Worm (Caenorhabditis elegans) whole organism, young adult: ENCODE measurements around the gene clec-165.

Experiments used
- B0019.2 ChIP-seq: fragments of 200-800 bp; sonication (Bioruptor generic); conservative IDR thresholded peaks from 2 replicates; pipeline ENCODE4 v1.3.6; 2022; ENCODE audit warnings: missing genetic modification reagents, missing genetic modification characterization, missing compliant biosample characterization
- B0035.1 ChIP-seq: sonication (generic microtip); optimal IDR thresholded peaks from 2 replicates; lab custom pipeline; 2016; ENCODE audit warnings: missing genetic modification characterization, mild to moderate bottlenecking, missing compliant biosample characterization, missing genotype, missing genetic modification reagents
- B0261.1 ChIP-seq: sonication (generic microtip); optimal IDR thresholded peaks from 2 replicates; lab custom pipeline; 2016; ENCODE audit warnings: mild to moderate bottlenecking, missing genetic modification characterization, moderate library complexity, missing compliant biosample characterization
- B0336.3 ChIP-seq: fragments of 200-800 bp; sonication (Bioruptor generic); IDR thresholded peaks from 2 replicates; pipeline ENCODE4 v1.3.6; 2022; ENCODE audit warnings: missing genetic modification characterization, missing compliant biosample characterization
- C06A6.2 ChIP-seq: fragments of 200-800 bp; sonication (Bioruptor generic); conservative IDR thresholded peaks from 2 replicates; pipeline ENCODE4 v1.3.6; 2022; ENCODE audit warnings: missing genetic modification characterization, missing compliant biosample characterization
- D2030.7 ChIP-seq: fragments of 200-800 bp; sonication (Bioruptor generic); IDR thresholded peaks from 2 replicates; pipeline ENCODE4 v1.3.6; 2022; ENCODE audit warnings: missing genetic modification reagents, missing genetic modification characterization, missing compliant biosample characterization
- F39B2.1 ChIP-seq: fragments of 200-800 bp; sonication (Bioruptor generic); IDR thresholded peaks from 2 replicates; pipeline ENCODE4 v1.3.6; 2022; ENCODE audit warnings: missing genetic modification reagents, missing genetic modification characterization, missing compliant biosample characterization
- Y79H2A.3 ChIP-seq: fragments of 200-800 bp; sonication (Bioruptor generic); conservative IDR thresholded peaks from 2 replicates; pipeline ENCODE4 v1.3.6; 2022; ENCODE audit warnings: missing genetic modification reagents, missing genetic modification characterization, missing compliant biosample characterization
- Y95B8A.8 ChIP-seq: fragments of 200-800 bp; sonication (Bioruptor generic); IDR thresholded peaks from 2 replicates; pipeline ENCODE4 v1.3.6; 2022; ENCODE audit warnings: missing genetic modification reagents, missing genetic modification characterization, missing compliant biosample characterization
- ZK185.1 ChIP-seq: sonication (generic microtip); optimal IDR thresholded peaks from 2 replicates; lab custom pipeline; 2016; ENCODE audit warnings: mild to moderate bottlenecking, missing genetic modification characterization, missing compliant biosample characterization; ENCODE audit not compliant: poor library complexity, severe bottlenecking
- athp-1 ChIP-seq: sonication (generic microtip); optimal IDR thresholded peaks from 2 replicates; lab custom pipeline; 2017; ENCODE audit warnings: mild to moderate bottlenecking, missing genetic modification characterization, missing compliant biosample characterization
- attf-3 ChIP-seq: fragments of 200-800 bp; sonication (Bioruptor generic); conservative IDR thresholded peaks from 2 replicates; pipeline ENCODE4 v1.3.6; 2022; ENCODE audit warnings: missing genetic modification reagents, missing genetic modification characterization, missing compliant biosample characterization
- cebp-2 ChIP-seq: fragments of 200-800 bp; sonication (Bioruptor generic); IDR thresholded peaks from 2 replicates; pipeline ENCODE4 v1.3.6; 2022; ENCODE audit warnings: missing genetic modification characterization, missing compliant biosample characterization
- ceh-27 ChIP-seq: fragments of 200-800 bp; sonication (Bioruptor generic); optimal IDR thresholded peaks from 2 replicates; lab custom pipeline; 2018; ENCODE audit warnings: mild to moderate bottlenecking, missing genetic modification characterization, moderate library complexity, missing compliant biosample characterization
- ceh-40 ChIP-seq: fragments of 200-800 bp; sonication (Bioruptor generic); IDR thresholded peaks from 2 replicates; pipeline ENCODE4 v1.3.6; 2022; ENCODE audit warnings: missing genetic modification characterization, missing compliant biosample characterization
- ceh-58 ChIP-seq: fragments of 200-800 bp; sonication (Bioruptor generic); IDR thresholded peaks from 2 replicates; pipeline ENCODE4 v1.3.6; 2022; ENCODE audit warnings: missing genetic modification characterization, missing compliant biosample characterization
- ceh-79 ChIP-seq: sonication (generic microtip); optimal IDR thresholded peaks from 2 replicates; lab custom pipeline; 2017; ENCODE audit warnings: mild to moderate bottlenecking, missing genetic modification characterization, missing compliant biosample characterization
- chd-7 ChIP-seq: sonication (generic microtip); optimal IDR thresholded peaks from 2 replicates; lab custom pipeline; 2016; ENCODE audit warnings: mild to moderate bottlenecking, missing genetic modification characterization, moderate library complexity, missing compliant biosample characterization
- dox-1 ChIP-seq: fragments of 200-800 bp; sonication (Bioruptor generic); IDR thresholded peaks from 2 replicates; pipeline ENCODE4 v1.3.6; 2022; ENCODE audit warnings: missing genetic modification reagents, missing genetic modification characterization, missing compliant biosample characterization
- dpff-1 ChIP-seq: sonication (generic microtip); optimal IDR thresholded peaks from 2 replicates; lab custom pipeline; 2017; ENCODE audit warnings: mild to moderate bottlenecking, missing genetic modification characterization, missing compliant biosample characterization
- egl-44 ChIP-seq: fragments of 200-800 bp; sonication (Bioruptor generic); IDR thresholded peaks from 2 replicates; pipeline ENCODE4 v1.3.6; 2022; ENCODE audit warnings: missing genetic modification reagents, missing genetic modification characterization, missing compliant biosample characterization
- egrh-3 ChIP-seq: fragments of 200-800 bp; sonication (Bioruptor generic); IDR thresholded peaks from 2 replicates; pipeline ENCODE4 v1.3.6; 2022; ENCODE audit warnings: missing genetic modification reagents, missing genetic modification characterization, missing compliant biosample characterization
- ekl-4 ChIP-seq: fragments of 200-800 bp; sonication (Bioruptor generic); IDR thresholded peaks from 2 replicates; pipeline ENCODE4 v1.3.6; 2022; ENCODE audit warnings: missing genetic modification reagents, missing genetic modification characterization, missing compliant biosample characterization
- hlh-12 ChIP-seq: sonication (generic microtip); optimal IDR thresholded peaks from 2 replicates; lab custom pipeline; 2016; ENCODE audit warnings: missing genetic modification characterization, missing compliant biosample characterization
- hlh-26 ChIP-seq: fragments of 200-800 bp; sonication (Bioruptor generic); conservative IDR thresholded peaks from 2 replicates; pipeline ENCODE4 v1.3.6; 2022; ENCODE audit warnings: missing genetic modification reagents, missing genetic modification characterization, missing compliant biosample characterization
- hsf-1 ChIP-seq: fragments of 200-800 bp; sonication (Bioruptor generic); IDR thresholded peaks from 2 replicates; pipeline ENCODE4 v1.3.6; 2022; ENCODE audit warnings: missing genetic modification reagents, missing genetic modification characterization, missing compliant biosample characterization
- let-526 ChIP-seq: fragments of 200-800 bp; sonication (Bioruptor generic); IDR thresholded peaks from 2 replicates; pipeline ENCODE4 v1.3.6; 2022; ENCODE audit warnings: missing genetic modification reagents, missing genetic modification characterization, missing compliant biosample characterization
- lin-40 ChIP-seq: sonication (generic microtip); optimal IDR thresholded peaks from 2 replicates; lab custom pipeline; 2016; ENCODE audit warnings: missing genetic modification characterization, mild to moderate bottlenecking, missing compliant biosample characterization, missing genotype, missing genetic modification reagents
- lir-1 ChIP-seq: fragments of 200-800 bp; sonication (Bioruptor generic); conservative IDR thresholded peaks from 2 replicates; pipeline ENCODE4 v1.3.6; 2022; ENCODE audit warnings: missing genetic modification reagents, missing genetic modification characterization, missing compliant biosample characterization
- madf-8 ChIP-seq: fragments of 200-800 bp; sonication (Bioruptor generic); conservative IDR thresholded peaks from 2 replicates; pipeline ENCODE4 v1.3.6; 2022; ENCODE audit warnings: missing genetic modification reagents, missing genetic modification characterization, missing compliant biosample characterization
- mel-28 ChIP-seq: sonication (generic microtip); optimal IDR thresholded peaks from 2 replicates; lab custom pipeline; 2016; ENCODE audit warnings: borderline replicate concordance, mild to moderate bottlenecking, missing genetic modification characterization, missing compliant biosample characterization
- mes-4 ChIP-seq: sonication (generic microtip); optimal IDR thresholded peaks from 2 replicates; lab custom pipeline; 2016; ENCODE audit warnings: missing genotype, missing genetic modification characterization, missing compliant biosample characterization
- nfyb-1 ChIP-seq: fragments of 200-800 bp; sonication (Bioruptor generic); IDR thresholded peaks from 2 replicates; pipeline ENCODE4 v1.3.6; 2022; ENCODE audit warnings: missing genetic modification reagents, missing genetic modification characterization, missing compliant biosample characterization
- nhr-120 ChIP-seq: fragments of 200-800 bp; sonication (Bioruptor generic); IDR thresholded peaks from 2 replicates; pipeline ENCODE4 v1.3.6; 2022; ENCODE audit warnings: missing genetic modification characterization, missing compliant biosample characterization
- nhr-80 ChIP-seq: sonication (generic microtip); optimal IDR thresholded peaks from 2 replicates; lab custom pipeline; 2016; ENCODE audit warnings: missing genetic modification characterization, missing compliant biosample characterization
- nhr-90 ChIP-seq: sonication (generic microtip); optimal IDR thresholded peaks from 2 replicates; lab custom pipeline; 2016; ENCODE audit warnings: missing genotype, mild to moderate bottlenecking, missing genetic modification characterization, missing compliant biosample characterization
- rcor-1 ChIP-seq: fragments of 200-800 bp; sonication (Bioruptor generic); IDR thresholded peaks from 2 replicates; pipeline ENCODE4 v1.3.6; 2022; ENCODE audit warnings: missing genetic modification reagents, missing genetic modification characterization, missing compliant biosample characterization
- rec-8 ChIP-seq, 2 experiments: sonication (generic microtip); optimal IDR thresholded peaks; 2 replicates each; lab custom pipeline; 2016; ENCODE audit warnings: mild to moderate bottlenecking in 2 of 2, missing genetic modification characterization in 2 of 2, missing genetic modification reagents in 2 of 2, missing genotype in 2 of 2, missing biosample characterization in 1 of 2, missing compliant biosample characterization in 1 of 2, moderate library complexity in 1 of 2
- snpc-4 ChIP-seq, 5 experiments: fragments of 150-350 bp in 1 of 5; sonication (generic microtip) in 4 of 5; optimal IDR thresholded peaks; 2 replicates each; lab custom pipeline; 2014 to 2018; ENCODE audit warnings: missing genetic modification characterization in 5 of 5, missing biosample characterization in 3 of 5, antibody characterized with exemption in 2 of 5, mild to moderate bottlenecking in 2 of 5, missing compliant biosample characterization in 2 of 5, missing genotype in 2 of 5, moderate library complexity in 2 of 5, missing genetic modification reagents in 1 of 5
- unc-62 ChIP-seq: fragments of 150-350 bp; optimal IDR thresholded peaks from 2 replicates; lab custom pipeline; 2014; ENCODE audit warnings: missing biosample characterization, missing genetic modification reagents, missing genetic modification characterization
- zfh-2 ChIP-seq: fragments of 200-800 bp; sonication (Bioruptor generic); conservative IDR thresholded peaks from 2 replicates; pipeline ENCODE4 v1.3.6; 2022; ENCODE audit warnings: missing genetic modification reagents, missing genetic modification characterization, missing compliant biosample characterization
- ztf-18 ChIP-seq: sonication (generic microtip); optimal IDR thresholded peaks from 2 replicates; lab custom pipeline; 2016; ENCODE audit warnings: missing genotype, mild to moderate bottlenecking, missing genetic modification characterization, missing compliant biosample characterization
- ztf-28 ChIP-seq: fragments of 200-800 bp; sonication (Bioruptor generic); IDR thresholded peaks from 2 replicates; pipeline ENCODE4 v1.3.6; 2022; ENCODE audit warnings: missing genetic modification reagents, missing genetic modification characterization, missing compliant biosample characterization

clec-165 gene

ce11 chrIV:1213192-1213591, 33.5 kb downstream of the clec-165 start:
- no peak for TF ChIP-seq egl-44 (GFP tag; lab: Robert Waterston, UW)
- no peak for TF ChIP-seq unc-62 (GFP tag; lab: Kevin White, UChicago)
- TF ChIP-seq B0261.1 (tag; lab: Kevin White, UChicago) = no peak
- no peak for TF ChIP-seq lir-1 (GFP tag; lab: Robert Waterston, UW)
- TF ChIP-seq rcor-1 = no peak
- no peak for TF ChIP-seq ceh-79 (tag; lab: Kevin White, UChicago)
- TF ChIP-seq B0035.1 (tag; lab: Kevin White, UChicago) = no peak
- TF ChIP-seq dpff-1 (tag; lab: Kevin White, UChicago) = no peak
- TF ChIP-seq hsf-1 (GFP tag; lab: Robert Waterston, UW) = no peak

ce11 chrIV:1212357-1212756, 34.3 kb downstream of the clec-165 start:
- TF ChIP-seq mel-28 (tag; lab: Kevin White, UChicago) = no peak
- no peak for TF ChIP-seq rcor-1
- TF ChIP-seq nhr-120 (GFP tag; lab: Robert Waterston, UW) = no peak
- no peak for TF ChIP-seq ceh-40 (GFP tag; lab: Robert Waterston, UW)
- no peak for TF ChIP-seq ztf-18 (tag; lab: Kevin White, UChicago)
- TF ChIP-seq ZK185.1 (tag; lab: Kevin White, UChicago) = no peak
- TF ChIP-seq chd-7 (tag; lab: Kevin White, UChicago) = no peak
- TF ChIP-seq F39B2.1 (GFP tag; lab: Robert Waterston, UW) = no peak
- TF ChIP-seq hlh-12 (tag; lab: Kevin White, UChicago) = no peak
- TF ChIP-seq Y79H2A.3 (GFP tag; lab: Robert Waterston, UW) = no peak
- TF ChIP-seq nfyb-1 = no peak
- TF ChIP-seq D2030.7 = no peak

- no peak for TF ChIP-seq B0336.3 (GFP tag; lab: Robert Waterston, UW)
- no peak for TF ChIP-seq ekl-4 (GFP tag; lab: Robert Waterston, UW)
- TF ChIP-seq lin-40 (tag; lab: Kevin White, UChicago) = no peak
- no peak for TF ChIP-seq rec-8 (tag; optimal IDR thresholded peaks at IDR 0.05; lab: Kevin White, UChicago)
- TF ChIP-seq C06A6.2 (GFP tag; lab: Robert Waterston, UW) = no peak
- no peak for TF ChIP-seq hlh-26
- TF ChIP-seq nhr-80 = peak; percentile 73
- no peak for TF ChIP-seq nhr-90 (tag; lab: Kevin White, UChicago)
- no peak for TF ChIP-seq athp-1 (tag; lab: Kevin White, UChicago)
- TF ChIP-seq B0019.2 = no peak
- TF ChIP-seq Y95B8A.8 (GFP tag; lab: Robert Waterston, UW) = no peak
- TF ChIP-seq egrh-3 (GFP tag; lab: Robert Waterston, UW) = 0 out of 2 replicates have a peak, but pooled peaks have one; percentile 23
- no peak for TF ChIP-seq ceh-27 (GFP tag; lab: Kevin White, UChicago)
- no peak for TF ChIP-seq nfyb-1
- TF ChIP-seq mes-4 (tag; lab: Kevin White, UChicago) = no peak
- no peak for TF ChIP-seq attf-3 (GFP tag; lab: Robert Waterston, UW)
- TF ChIP-seq dox-1 (GFP tag; lab: Robert Waterston, UW) = peak; percentile 51
- TF ChIP-seq zfh-2 (GFP tag; lab: Robert Waterston, UW) = peak; percentile 69; the same call in 1 of the 2 replicates
- no peak for TF ChIP-seq ztf-28
- no peak for TF ChIP-seq egl-44 (GFP tag; lab: Robert Waterston, UW)
- no peak for TF ChIP-seq ceh-58 (GFP tag; lab: Robert Waterston, UW)
- TF ChIP-seq cebp-2 (GFP tag; lab: Robert Waterston, UW) = no peak
- TF ChIP-seq let-526 (GFP tag; lab: Robert Waterston, UW) = no peak
- no peak for TF ChIP-seq hlh-12 (tag; lab: Kevin White, UChicago)
- no peak for TF ChIP-seq snpc-4 (GFP tag; optimal IDR thresholded peaks at IDR 0.05; lab: Kevin White, UChicago)
- TF ChIP-seq snpc-4 (tag; optimal IDR thresholded peaks at IDR 0.05; lab: Kevin White, UChicago) = peak in 1 of 4 experiments; percentile 81
- no peak for TF ChIP-seq madf-8 (GFP tag; lab: Robert Waterston, UW)
Measured at ce11 chrIV:1211902-1212301, 34.8 kb downstream of the clec-165 start.
